Worm (Caenorhabditis elegans) whole organism, young adult: ENCODE data around the gene nhr-84.
"Not testable (repeated sequence)": the region's sequence is repeated elsewhere in the genome, so short reads cannot be mapped to it uniquely, and the experiment has no call there.

Experiments
- C17E4.6 ChIP-seq: fragments of 200-800 bp; sonication (Bioruptor generic); IDR thresholded peaks from 2 replicates; pipeline ENCODE4 v1.3.6; 2022; ENCODE audit warnings: missing genetic modification reagents, missing genetic modification characterization, missing compliant biosample characterization
- F10E7.11 ChIP-seq: sonication (generic microtip); optimal IDR thresholded peaks from 2 replicates; lab custom pipeline; 2017; ENCODE audit warnings: mild to moderate bottlenecking, missing genetic modification characterization, moderate library complexity, missing compliant biosample characterization
- F52B5.7 ChIP-seq: sonication (generic microtip); optimal IDR thresholded peaks from 2 replicates; lab custom pipeline; 2016; ENCODE audit warnings: mild to moderate bottlenecking, missing genetic modification characterization, missing compliant biosample characterization
- K11D2.4 ChIP-seq: fragments of 200-800 bp; sonication (Bioruptor generic); IDR thresholded peaks from 2 replicates; pipeline ENCODE4 v1.3.6; 2022; ENCODE audit warnings: missing genetic modification reagents, missing genetic modification characterization, missing compliant biosample characterization
- T07F8.4 ChIP-seq: sonication (generic microtip); optimal IDR thresholded peaks from 2 replicates; lab custom pipeline; 2016; ENCODE audit warnings: mild to moderate bottlenecking, missing genetic modification characterization, moderate library complexity, missing compliant biosample characterization
- Y53G8AR.9 ChIP-seq: fragments of 200-800 bp; sonication (Bioruptor generic); conservative IDR thresholded peaks from 2 replicates; pipeline ENCODE4 v1.3.6; 2022; ENCODE audit warnings: missing genetic modification reagents, missing genetic modification characterization, missing compliant biosample characterization
- Y56A3A.18 ChIP-seq: fragments of 200-800 bp; sonication (Bioruptor generic); IDR thresholded peaks from 2 replicates; pipeline ENCODE4 v1.3.6; 2022; ENCODE audit warnings: missing genetic modification reagents, missing genetic modification characterization, missing compliant biosample characterization
- ZK185.1 ChIP-seq: sonication (generic microtip); optimal IDR thresholded peaks from 2 replicates; lab custom pipeline; 2016; ENCODE audit warnings: mild to moderate bottlenecking, missing genetic modification characterization, missing compliant biosample characterization; ENCODE audit not compliant: poor library complexity, severe bottlenecking
- aptf-2 ChIP-seq: fragments of 200-800 bp; sonication (Bioruptor generic); conservative IDR thresholded peaks from 2 replicates; pipeline ENCODE4 v1.3.6; 2022; ENCODE audit warnings: missing genetic modification reagents, missing genetic modification characterization, missing compliant biosample characterization
- athp-1 ChIP-seq: sonication (generic microtip); optimal IDR thresholded peaks from 2 replicates; lab custom pipeline; 2017; ENCODE audit warnings: mild to moderate bottlenecking, missing genetic modification characterization, missing compliant biosample characterization
- attf-3 ChIP-seq: fragments of 200-800 bp; sonication (Bioruptor generic); conservative IDR thresholded peaks from 2 replicates; pipeline ENCODE4 v1.3.6; 2022; ENCODE audit warnings: missing genetic modification reagents, missing genetic modification characterization, missing compliant biosample characterization
- bed-2 ChIP-seq: fragments of 200-800 bp; sonication (Bioruptor generic); IDR thresholded peaks from 2 replicates; pipeline ENCODE4 v1.3.6; 2022; ENCODE audit warnings: missing genetic modification reagents, missing genetic modification characterization, missing compliant biosample characterization
- ceh-27 ChIP-seq: fragments of 200-800 bp; sonication (Bioruptor generic); optimal IDR thresholded peaks from 2 replicates; lab custom pipeline; 2018; ENCODE audit warnings: mild to moderate bottlenecking, missing genetic modification characterization, moderate library complexity, missing compliant biosample characterization
- ceh-79 ChIP-seq: sonication (generic microtip); optimal IDR thresholded peaks from 2 replicates; lab custom pipeline; 2017; ENCODE audit warnings: mild to moderate bottlenecking, missing genetic modification characterization, missing compliant biosample characterization
- ceh-91 ChIP-seq: fragments of 200-800 bp; sonication (Bioruptor generic); IDR thresholded peaks from 2 replicates; pipeline ENCODE4 v1.3.6; 2022; ENCODE audit warnings: missing genetic modification reagents, missing genetic modification characterization, missing compliant biosample characterization
- chd-7 ChIP-seq: sonication (generic microtip); optimal IDR thresholded peaks from 2 replicates; lab custom pipeline; 2016; ENCODE audit warnings: mild to moderate bottlenecking, missing genetic modification characterization, moderate library complexity, missing compliant biosample characterization
- dpl-1 ChIP-seq: fragments of 150-350 bp; optimal IDR thresholded peaks from 2 replicates; lab custom pipeline; 2014; ENCODE audit warnings: missing biosample characterization, missing genetic modification reagents, missing genetic modification characterization
- ekl-4 ChIP-seq: fragments of 200-800 bp; sonication (Bioruptor generic); IDR thresholded peaks from 2 replicates; pipeline ENCODE4 v1.3.6; 2022; ENCODE audit warnings: missing genetic modification reagents, missing genetic modification characterization, missing compliant biosample characterization
- gei-17 ChIP-seq: fragments of 200-800 bp; sonication (Bioruptor generic); optimal IDR thresholded peaks from 2 replicates; lab custom pipeline; 2018; ENCODE audit warnings: mild to moderate bottlenecking, missing genetic modification characterization, missing compliant biosample characterization
- lin-54 ChIP-seq: fragments of 200-800 bp; sonication (Bioruptor generic); optimal IDR thresholded peaks from 2 replicates; lab custom pipeline; 2018; ENCODE audit warnings: mild to moderate bottlenecking, missing genetic modification characterization, missing compliant biosample characterization
- madf-3 ChIP-seq: fragments of 200-800 bp; sonication (Bioruptor generic); IDR thresholded peaks from 2 replicates; pipeline ENCODE4 v1.3.6; 2022; ENCODE audit warnings: missing genetic modification reagents, missing genetic modification characterization, missing compliant biosample characterization
- mcd-1 ChIP-seq: fragments of 200-800 bp; sonication (Bioruptor generic); IDR thresholded peaks from 2 replicates; pipeline ENCODE4 v1.3.6; 2022; ENCODE audit warnings: missing genetic modification reagents, missing genetic modification characterization, missing compliant biosample characterization
- mxl-1 ChIP-seq: sonication (generic microtip); optimal IDR thresholded peaks from 2 replicates; lab custom pipeline; 2016; ENCODE audit warnings: missing genetic modification characterization, missing compliant biosample characterization
- nfya-1 ChIP-seq: sonication (generic microtip); optimal IDR thresholded peaks from 2 replicates; lab custom pipeline; 2017; ENCODE audit warnings: antibody characterized with exemption, missing compliant biosample characterization, missing genetic modification characterization, borderline replicate concordance; ENCODE audit not compliant: insufficient read depth
- nfyb-1 ChIP-seq: fragments of 200-800 bp; sonication (Bioruptor generic); IDR thresholded peaks from 2 replicates; pipeline ENCODE4 v1.3.6; 2022; ENCODE audit warnings: missing genetic modification reagents, missing genetic modification characterization, missing compliant biosample characterization
- rec-8 ChIP-seq, 2 experiments: sonication (generic microtip); optimal IDR thresholded peaks; 2 replicates each; lab custom pipeline; 2016; ENCODE audit warnings: mild to moderate bottlenecking in 2 of 2, missing genetic modification characterization in 2 of 2, missing genetic modification reagents in 2 of 2, missing genotype in 2 of 2, missing biosample characterization in 1 of 2, missing compliant biosample characterization in 1 of 2, moderate library complexity in 1 of 2
- sea-2 ChIP-seq: fragments of 200-800 bp; sonication (Bioruptor generic); IDR thresholded peaks from 2 replicates; pipeline ENCODE4 v1.3.6; 2022; ENCODE audit warnings: missing genetic modification characterization, missing compliant biosample characterization
- snpc-1.1 ChIP-seq: sonication (generic microtip); optimal IDR thresholded peaks from 2 replicates; lab custom pipeline; 2017; ENCODE audit warnings: missing genetic modification characterization, mild to moderate bottlenecking, missing compliant biosample characterization, antibody characterized with exemption, moderate library complexity, missing genotype, missing genetic modification reagents; ENCODE audit not compliant: insufficient read depth
- snpc-4 ChIP-seq, 5 experiments: fragments of 150-350 bp in 1 of 5; sonication (generic microtip) in 4 of 5; optimal IDR thresholded peaks; 2 replicates each; lab custom pipeline; 2014 to 2018; ENCODE audit warnings: missing genetic modification characterization in 5 of 5, missing biosample characterization in 3 of 5, antibody characterized with exemption in 2 of 5, mild to moderate bottlenecking in 2 of 5, missing compliant biosample characterization in 2 of 5, missing genotype in 2 of 5, moderate library complexity in 2 of 5, missing genetic modification reagents in 1 of 5
- xnd-1 ChIP-seq: sonication (generic microtip); optimal IDR thresholded peaks from 2 replicates; lab custom pipeline; 2016; ENCODE audit warnings: missing genotype, missing genetic modification reagents, missing genetic modification characterization, missing compliant biosample characterization
- zfh-2 ChIP-seq: fragments of 200-800 bp; sonication (Bioruptor generic); conservative IDR thresholded peaks from 2 replicates; pipeline ENCODE4 v1.3.6; 2022; ENCODE audit warnings: missing genetic modification reagents, missing genetic modification characterization, missing compliant biosample characterization
- zim-3 ChIP-seq: sonication (generic microtip); optimal IDR thresholded peaks from 2 replicates; lab custom pipeline; 2017; ENCODE audit warnings: mild to moderate bottlenecking, missing genetic modification characterization, moderate library complexity, missing compliant biosample characterization
- ztf-22 ChIP-seq: fragments of 200-800 bp; sonication (Bioruptor generic); optimal IDR thresholded peaks from 2 replicates; lab custom pipeline; 2018; ENCODE audit warnings: mild to moderate bottlenecking, missing genetic modification characterization, moderate library complexity, missing compliant biosample characterization
- ztf-6 ChIP-seq: fragments of 200-800 bp; sonication (Bioruptor generic); IDR thresholded peaks from 2 replicates; pipeline ENCODE4 v1.3.6; 2022; ENCODE audit warnings: missing genetic modification reagents, missing genetic modification characterization, missing compliant biosample characterization

The nhr-84 gene

ce11 chrV:15913714-15914113 lies 34.3 kb upstream of the nhr-84 start, which contains the start of gene F35E8.7:
Gene F35E8.7 (plus strand): TSS chrV:15914014.
- no peak for TF ChIP-seq ceh-27 (GFP tag; lab: Kevin White, UChicago)
- TF ChIP-seq rec-8 (tag; optimal IDR thresholded peaks at IDR 0.05; lab: Kevin White, UChicago) = no peak
- no peak for TF ChIP-seq ztf-6 (GFP tag; lab: Robert Waterston, UW)
- no peak for TF ChIP-seq ztf-22 (GFP tag; lab: Kevin White, UChicago)
- TF ChIP-seq Y56A3A.18 (GFP tag; lab: Robert Waterston, UW) = no peak
- no peak for TF ChIP-seq T07F8.4 (tag; lab: Kevin White, UChicago)
- no peak for TF ChIP-seq K11D2.4 (GFP tag; lab: Robert Waterston, UW)
- TF ChIP-seq chd-7 = no peak
- no peak for TF ChIP-seq lin-54 (GFP tag; lab: Kevin White, UChicago)
- TF ChIP-seq bed-2 (GFP tag; lab: Robert Waterston, UW) = no peak

ce11 chrV:15912677-15913076 lies 33.3 kb upstream of the nhr-84 start:
- no peak for TF ChIP-seq attf-3 (GFP tag; lab: Robert Waterston, UW)
- TF ChIP-seq F52B5.7 (tag; lab: Kevin White, UChicago) = peak; percentile 17
- peak; percentile 73 for TF ChIP-seq zfh-2 (GFP tag; lab: Robert Waterston, UW)

ce11 chrV:15911848-15912247 lies 32.4 kb upstream of the nhr-84 start, which contains the start of gene F35E8.6:
Gene F35E8.6 (plus strand): TSS chrV:15912148.
- TF ChIP-seq aptf-2 (GFP tag; lab: Robert Waterston, UW) = no peak
- TF ChIP-seq dpl-1 (GFP tag; lab: Kevin White, UChicago) = no peak
- no peak for TF ChIP-seq ztf-22 (GFP tag; lab: Kevin White, UChicago)
- TF ChIP-seq athp-1 (tag; lab: Kevin White, UChicago) = no peak
- TF ChIP-seq mcd-1 = no peak
- TF ChIP-seq nfya-1 (tag; lab: Kevin White, UChicago) = no peak
- TF ChIP-seq nfyb-1 (GFP tag; lab: Robert Waterston, UW) = no peak
- no peak for TF ChIP-seq Y53G8AR.9 (GFP tag; lab: Robert Waterston, UW)
- TF ChIP-seq C17E4.6 (GFP tag; lab: Robert Waterston, UW) = no peak
- no peak for TF ChIP-seq F10E7.11 (tag; lab: Kevin White, UChicago)
- no peak for TF ChIP-seq mxl-1 (tag; lab: Kevin White, UChicago)
- no peak for TF ChIP-seq zim-3 (tag; lab: Kevin White, UChicago)
- TF ChIP-seq madf-3 (GFP tag; lab: Robert Waterston, UW) = no peak
- no peak for TF ChIP-seq sea-2 (GFP tag; lab: Robert Waterston, UW)
- TF ChIP-seq xnd-1 (tag; lab: Kevin White, UChicago) = no peak
- no peak for TF ChIP-seq ZK185.1
- TF ChIP-seq F52B5.7 (tag; lab: Kevin White, UChicago) = no peak

ce11 chrV:15905530-15905929 lies 26.1 kb upstream of the nhr-84 start, which contains the start of the genes F35E8.1 and F35E8.2:
Gene F35E8.1 (minus strand): TSS chrV:15905630.
Gene F35E8.2 (plus strand): TSS chrV:15905661.
- TF ChIP-seq ekl-4, madf-3, ztf-6 (GFP tag; lab: Robert Waterston, UW): not testable (repeated sequence)

ce11 chrV:15900564-15900963 lies 21.2 kb upstream of the nhr-84 start:
- TF ChIP-seq ceh-79 (tag; lab: Kevin White, UChicago) = no peak
- TF ChIP-seq gei-17 (GFP tag; lab: Kevin White, UChicago) = no peak
- TF ChIP-seq snpc-1.1 = no peak
- TF ChIP-seq ceh-91 = no peak
- TF ChIP-seq snpc-4 (GFP tag; optimal IDR thresholded peaks at IDR 0.05; lab: Kevin White, UChicago) = no peak
- TF ChIP-seq snpc-4 (tag; optimal IDR thresholded peaks at IDR 0.05; lab: Kevin White, UChicago) = no peak
